Fruit fly (Drosophila melanogaster): ENCODE data around the gene trp.
A peak's percentile ranks its signal among the peaks of the same experiment; 100 is the strongest.

The trp gene

DNA sequence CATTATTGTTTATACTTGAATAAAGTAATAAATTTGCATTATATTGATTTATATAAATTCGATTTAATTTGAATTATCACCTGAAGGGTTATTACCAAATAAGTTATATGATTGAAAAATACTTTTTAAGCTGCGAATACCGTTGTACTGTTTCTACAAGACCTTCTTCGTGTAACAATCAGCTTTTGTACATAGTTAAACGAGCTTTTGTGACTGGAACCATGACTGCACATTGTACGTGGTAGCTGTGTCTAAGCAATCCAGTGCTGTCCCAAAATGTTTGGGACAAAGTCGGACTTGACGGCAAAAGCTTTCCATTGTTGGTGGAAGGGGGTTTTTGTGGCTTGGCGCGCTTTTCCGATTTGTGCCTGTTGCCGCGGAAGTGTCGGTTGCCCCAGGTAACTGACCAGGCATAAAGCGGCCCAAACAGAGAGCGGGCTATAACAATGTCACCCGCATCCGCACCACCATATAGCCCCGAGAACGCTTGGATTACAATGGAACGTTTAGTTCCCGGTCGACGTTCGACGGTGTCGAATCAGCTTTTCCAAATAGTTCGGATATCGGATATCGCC lies 12.4 kb downstream of the trp start, which contains the start of gene CG31036 (continued):
- TF ChIP-seq CG13424 (tag; optimal IDR thresholded peaks at IDR 0.05) (no peak), CG14441 (GFP tag; IDR thresholded peaks at IDR 0.05) (no peak), CG2712 (tag; optimal IDR thresholded peaks at IDR 0.05) (no peak), Ravus (GFP tag; IDR thresholded peaks at IDR 0.05) (no peak), CG6254 (GFP tag; optimal IDR thresholded peaks at IDR 0.05) (no peak), Elba2 (GFP tag; optimal IDR thresholded peaks at IDR 0.05) (no peak), nau (GFP tag; optimal IDR thresholded peaks at IDR 0.05) (no peak), ewg (GFP tag; optimal IDR thresholded peaks at IDR 0.05) (peak; percentile 20), usp (GFP tag; optimal IDR thresholded peaks at IDR 0.05) (no peak), D19B (GFP tag; optimal IDR thresholded peaks at IDR 0.05) (peak; percentile 64), MBD-R2 (GFP tag; IDR thresholded peaks at IDR 0.05) (no peak), Dp (GFP tag; optimal IDR thresholded peaks at IDR 0.05) (peak; percentile 35), CG11398 (GFP tag; optimal IDR thresholded peaks at IDR 0.05) (no peak), CG2129 (GFP tag; IDR thresholded peaks at IDR 0.05; ENCODE audit: partially characterized antibody) (no peak), pzg (GFP tag; optimal IDR thresholded peaks at IDR 0.05) (peak; percentile 20), CG11504 (tag; optimal IDR thresholded peaks at IDR 0.05) (peak; percentile 48), CG18011 (GFP tag; optimal IDR thresholded peaks at IDR 0.05) (peak; percentile 96), hkb (optimal IDR thresholded peaks at IDR 0.05) (no peak), hkb (GFP tag; IDR thresholded peaks at IDR 0.05) (no peak), Doc3 (GFP tag; IDR thresholded peaks at IDR 0.05; ENCODE audit: partially characterized antibody) (no peak), CG32767 (GFP tag; IDR thresholded peaks at IDR 0.05) (no peak), CG30020 (tag; optimal IDR thresholded peaks at IDR 0.05) (no peak)

DNA sequence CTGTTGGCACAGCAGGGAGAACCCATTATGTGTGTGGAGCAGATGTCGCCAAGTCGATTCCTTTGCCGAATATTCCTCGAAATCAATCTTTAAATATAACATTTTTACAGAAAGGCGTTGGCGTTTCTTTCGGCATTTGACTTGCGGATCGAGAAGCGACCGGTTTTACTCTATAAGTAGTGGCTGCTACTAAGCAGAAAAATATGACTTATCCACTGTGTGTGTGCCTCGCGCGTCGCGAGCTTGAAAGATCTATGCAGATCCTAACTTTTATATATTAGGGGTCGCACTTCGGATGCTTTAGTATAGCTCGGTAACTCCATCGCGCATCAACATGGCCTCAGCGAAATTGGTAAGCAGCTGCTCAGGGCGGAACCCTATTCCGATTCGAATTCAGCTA lies 14.9 kb downstream of the trp start, which contains the start of gene CG15515:
Gene CG15515, plus strand, starts transcription at position 301 of the 400 bp plus-strand sequence.
- TF ChIP-seq Med (GFP tag) (peak; percentile 41), emc (GFP tag; optimal IDR thresholded peaks at IDR 0.05) (no peak), CG12769 (tag; optimal IDR thresholded peaks at IDR 0.05) (peak; percentile 29), abd-A (tag; optimal IDR thresholded peaks at IDR 0.05) (peak; percentile 3), ind (GFP tag; optimal IDR thresholded peaks at IDR 0.05) (no peak), CG13894 (tag; optimal IDR thresholded peaks at IDR 0.05) (peak; percentile 64), dm (GFP tag; optimal IDR thresholded peaks at IDR 0.05) (no peak), sd (tag; optimal IDR thresholded peaks at IDR 0.05) (peak; percentile 25)

DNA sequence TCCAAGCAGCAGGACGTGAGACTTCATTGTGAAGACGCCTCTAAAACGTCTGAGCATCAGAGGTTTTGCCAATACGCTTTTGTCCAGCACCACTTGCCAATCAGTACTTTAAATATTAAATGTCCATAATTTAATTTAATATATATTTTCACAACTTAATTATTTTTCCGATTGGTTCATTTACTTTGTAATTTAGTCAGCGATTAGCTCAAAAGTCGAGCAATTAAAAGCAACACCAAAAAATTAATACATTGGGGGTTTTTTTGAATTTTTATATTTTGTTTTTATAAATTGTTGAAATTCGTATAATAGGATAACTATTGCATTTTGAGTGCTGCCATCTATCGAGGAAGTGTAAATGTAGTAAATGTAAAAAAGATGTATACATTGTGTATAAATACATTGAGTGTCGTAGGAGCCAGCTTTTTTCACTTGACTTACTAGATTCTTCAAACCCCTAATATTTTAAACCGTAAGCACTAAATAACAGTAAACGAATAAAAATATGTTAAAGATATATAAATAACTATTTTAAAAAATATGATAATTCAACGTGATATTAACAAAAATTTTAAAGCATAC lies 16.2 kb downstream of the trp start, which contains the start of gene CG15517:
Gene CG15517, minus strand, starts transcription at position 51 of the 582 bp plus-strand sequence.
- TF ChIP-seq CG12659 (GFP tag; optimal IDR thresholded peaks at IDR 0.05) (peak; percentile 17), Myb (GFP tag; optimal IDR thresholded peaks at IDR 0.05) (peak; percentile 0), D (optimal IDR thresholded peaks at IDR 0.05) (no peak), D (GFP tag; optimal IDR thresholded peaks at IDR 0.05) (no peak), CG42726 (GFP tag; IDR thresholded peaks at IDR 0.05; ENCODE audit: partially characterized antibody) (peak; percentile 61), CG17361 (GFP tag; IDR thresholded peaks at IDR 0.05) (0 out of 3 replicates have a peak, but pooled peaks have one; percentile 32), CG13287 (GFP tag; IDR thresholded peaks at IDR 0.05; ENCODE audit: partially characterized antibody) (peak; percentile 8; the same call in 1 of the 2 replicates), Nf-YA (GFP tag; IDR thresholded peaks at IDR 0.05) (no peak), CG3847 (GFP tag; IDR thresholded peaks at IDR 0.05) (0 out of 2 replicates have a peak, but pooled peaks have one; percentile 9), Dip2 (GFP tag; IDR thresholded peaks at IDR 0.05) (peak; percentile 18; the same call in 1 of the 2 replicates), Ssrp (tag; optimal IDR thresholded peaks at IDR 0.05) (peak; percentile 27), Sox102F (GFP tag; optimal IDR thresholded peaks at IDR 0.05) (peak; percentile 6), CG14965 (GFP tag; optimal IDR thresholded peaks at IDR 0.05; ENCODE audit: borderline replicate concordance) (no peak), abd-A (tag; optimal IDR thresholded peaks at IDR 0.05) (no peak), CG13894 (tag; optimal IDR thresholded peaks at IDR 0.05) (peak; percentile 3), luna (GFP tag; optimal IDR thresholded peaks at IDR 0.05) (no peak), Med (GFP tag) (peak; percentile 66), amos (GFP tag; IDR thresholded peaks at IDR 0.05; ENCODE audit: partially characterized antibody) (peak; percentile 67; the same call in 1 of the 2 replicates), CG9932 (GFP tag; IDR thresholded peaks at IDR 0.05) (peak; percentile 54), btn (GFP tag; optimal IDR thresholded peaks at IDR 0.05) (no peak)
